Fruit fly (Drosophila melanogaster): ENCODE results near the gene CG10431.

CG10431 gene

dm6 chr2L:18979407-18979806, 4.9 kb downstream of the CG10431 start:
- TF ChIP-seq EcR (GFP tag; optimal IDR thresholded peaks at IDR 0.05) (peak; percentile 52), Pif1A (GFP tag; optimal IDR thresholded peaks at IDR 0.05) (no peak), CG34367 (tag; optimal IDR thresholded peaks at IDR 0.05) (no peak)

- TF ChIP-seq Pif1B (GFP tag; optimal IDR thresholded peaks at IDR 0.05) (no peak), Ets98B (GFP tag; IDR thresholded peaks at IDR 0.05) (peak; percentile 47; the same call in 1 of the 2 replicates), CG4496 (GFP tag; IDR thresholded peaks at IDR 0.05) (peak; percentile 71), CG14655 (GFP tag; optimal IDR thresholded peaks at IDR 0.05) (peak; percentile 26), D1 (tag; optimal IDR thresholded peaks at IDR 0.05) (no peak), gl (tag; optimal IDR thresholded peaks at IDR 0.05) (no peak), CG9948 (tag; optimal IDR thresholded peaks at IDR 0.05) (no peak), CG32121 (GFP tag; IDR thresholded peaks at IDR 0.05) (no peak), CG8301 (tag; optimal IDR thresholded peaks at IDR 0.05) (peak; percentile 29), CG13204 (GFP tag; optimal IDR thresholded peaks at IDR 0.05) (no peak), CG8159 (tag; optimal IDR thresholded peaks at IDR 0.05) (no peak), CG12605 (GFP tag; IDR thresholded peaks at IDR 0.05) (no peak)
These were observed 6.5 kb downstream of the CG10431 start for dm6 chr2L:18980982-18981381.

- TF ChIP-seq CG17806 (tag; optimal IDR thresholded peaks at IDR 0.05) (no peak), CG8301 (tag; optimal IDR thresholded peaks at IDR 0.05) (no peak), fd96Ca (GFP tag; IDR thresholded peaks at IDR 0.05) (no peak), D1 (tag; optimal IDR thresholded peaks at IDR 0.05) (no peak), CG32121 (GFP tag; IDR thresholded peaks at IDR 0.05) (no peak), CG12605 (GFP tag; IDR thresholded peaks at IDR 0.05) (no peak), rn (GFP tag; IDR thresholded peaks at IDR 0.05) (no peak)
These were observed 7.0 kb downstream of the CG10431 start for dm6 chr2L:18981484-18981883.

- peak; percentile 64; the same call in 1 of the 2 replicates for TF ChIP-seq CG12605 (GFP tag; IDR thresholded peaks at IDR 0.05)
- TF ChIP-seq CG15710 (tag; optimal IDR thresholded peaks at IDR 0.05) = peak; percentile 74
- TF ChIP-seq rn (GFP tag; IDR thresholded peaks at IDR 0.05) = peak; percentile 58; the same call in 1 of the 2 replicates
- TF ChIP-seq CG4496 (GFP tag; IDR thresholded peaks at IDR 0.05) = peak; percentile 87
- TF ChIP-seq Pif1A (GFP tag; optimal IDR thresholded peaks at IDR 0.05) = peak; percentile 75
- peak; percentile 89 for TF ChIP-seq CG32121 (GFP tag; IDR thresholded peaks at IDR 0.05)
- peak; percentile 79 for TF ChIP-seq CG8301 (tag; optimal IDR thresholded peaks at IDR 0.05)
- peak; percentile 80 for TF ChIP-seq CG14655 (GFP tag; optimal IDR thresholded peaks at IDR 0.05)
- peak; percentile 77 for TF ChIP-seq CG9948 (tag; optimal IDR thresholded peaks at IDR 0.05)
- peak; percentile 84 for TF ChIP-seq Ets98B (GFP tag; IDR thresholded peaks at IDR 0.05)
- 0 out of 2 replicates have a peak, but pooled peaks have one; percentile 20 for TF ChIP-seq CG10348 (GFP tag; IDR thresholded peaks at IDR 0.05)
- peak; percentile 65 for TF ChIP-seq CG34367 (tag; optimal IDR thresholded peaks at IDR 0.05)
- TF ChIP-seq Pif1B (GFP tag; optimal IDR thresholded peaks at IDR 0.05) = peak; percentile 70
- no peak for TF ChIP-seq gl (tag; optimal IDR thresholded peaks at IDR 0.05)
- TF ChIP-seq EcR (GFP tag; optimal IDR thresholded peaks at IDR 0.05) = peak; percentile 33
- peak; percentile 27 for TF ChIP-seq CG13204 (GFP tag; optimal IDR thresholded peaks at IDR 0.05)
- TF ChIP-seq CG8159 (tag; optimal IDR thresholded peaks at IDR 0.05) = peak; percentile 77
- TF ChIP-seq fd96Ca (GFP tag; IDR thresholded peaks at IDR 0.05) = peak; percentile 74
- TF ChIP-seq CG17806 (tag; optimal IDR thresholded peaks at IDR 0.05) = peak; percentile 77
- no peak for TF ChIP-seq D1 (tag; optimal IDR thresholded peaks at IDR 0.05)
- no peak for TF ChIP-seq Snoo (tag; optimal IDR thresholded peaks at IDR 0.05)
These were observed 7.6 kb downstream of the CG10431 start for dm6 chr2L:18981947-18982579.

dm6 chr2L:18982826-18983758, 8.6 kb downstream of the CG10431 start:
- peak; percentile 34 for TF ChIP-seq CG8159 (tag; optimal IDR thresholded peaks at IDR 0.05)
- peak; percentile 21 for TF ChIP-seq CG15710 (tag; optimal IDR thresholded peaks at IDR 0.05)
- TF ChIP-seq CG13204 (GFP tag; optimal IDR thresholded peaks at IDR 0.05) = no peak
- TF ChIP-seq EcR (GFP tag; optimal IDR thresholded peaks at IDR 0.05) = peak; percentile 85

- TF ChIP-seq CG8159 (tag; optimal IDR thresholded peaks at IDR 0.05) (no peak), rn (GFP tag; IDR thresholded peaks at IDR 0.05) (no peak), CG32121 (GFP tag; IDR thresholded peaks at IDR 0.05) (no peak)
These were observed 9.6 kb downstream of the CG10431 start for dm6 chr2L:18984158-18984557.
